Worm (Caenorhabditis elegans) whole organism, L4/young adult: ENCODE measurements around the gene Y46G5A.23.

Experiments used
- W03F9.2 ChIP-seq: fragments of 150-350 bp; optimal IDR thresholded peaks from 2 replicates; lab custom pipeline; 2014; ENCODE audit warnings: missing biosample characterization, missing genetic modification characterization
- dao-5 ChIP-seq: sonication (generic microtip); optimal IDR thresholded peaks from 2 replicates; lab custom pipeline; 2016; ENCODE audit warnings: missing genotype, missing genetic modification characterization, moderate library complexity, missing compliant biosample characterization
- him-1 ChIP-seq: sonication (generic microtip); optimal IDR thresholded peaks from 2 replicates; lab custom pipeline; 2016; ENCODE audit warnings: missing genotype, missing genetic modification reagents, missing genetic modification characterization, missing compliant biosample characterization

Y46G5A.23 gene

DNA sequence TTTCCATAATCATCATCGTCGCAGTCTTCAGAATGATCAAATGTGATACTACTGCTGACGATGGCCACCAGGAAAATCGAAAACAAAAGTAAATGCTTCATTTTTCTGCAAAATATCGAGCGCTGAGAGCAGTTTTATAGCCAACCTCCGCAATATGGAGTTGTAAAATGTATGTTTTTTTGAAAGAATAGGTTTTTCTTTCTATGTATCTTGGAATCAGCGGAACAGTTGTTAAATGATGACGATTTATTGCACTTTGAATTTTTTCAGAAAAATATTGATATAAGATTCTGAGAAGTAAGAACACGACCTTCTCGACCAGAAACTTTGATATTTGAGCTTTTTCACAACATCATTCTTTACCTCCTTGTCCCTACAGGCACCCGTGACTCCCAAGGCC lies at the start of gene Y46G5A.23:
Gene Y46G5A.23 (minus strand): TSS at position 101 of the 400 bp plus-strand sequence.
- TF ChIP-seq him-1 (tag; lab: Kevin White, UChicago) (no peak), dao-5 (tag; lab: Kevin White, UChicago) (no peak), W03F9.2 (tag; lab: Kevin White, UChicago) (no peak)

DNA sequence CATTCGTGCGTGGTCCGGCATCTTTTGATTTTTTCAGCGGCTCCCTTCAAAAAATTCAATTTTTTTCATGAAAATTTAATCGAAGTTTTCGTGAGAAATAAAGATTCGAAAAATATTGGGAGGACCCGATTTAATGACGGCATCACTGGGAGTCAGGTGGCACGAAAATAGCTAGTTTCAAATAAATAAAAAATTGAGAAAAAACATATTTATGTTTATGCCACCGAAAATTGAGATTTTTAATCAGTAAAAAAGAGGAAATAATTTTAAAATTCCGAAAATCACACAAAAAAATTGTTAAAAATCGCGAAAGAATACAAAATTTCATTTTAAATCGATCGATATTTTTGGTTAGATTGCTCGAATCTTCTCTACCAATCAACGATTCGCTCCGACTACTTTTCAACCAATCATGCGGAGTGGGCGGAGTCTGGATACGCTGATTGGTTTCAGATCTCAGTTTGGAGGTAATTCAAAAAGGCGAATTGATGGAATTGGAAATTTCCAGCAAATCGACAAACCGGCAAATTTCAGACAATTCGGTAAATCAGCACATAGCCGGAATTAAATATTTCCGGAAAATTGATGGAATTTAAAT lies 49.4 kb upstream of the Y46G5A.23 start, which contains the start of gene gsy-1:
Gene gsy-1 (minus strand): TSS at position 51 of the 598 bp plus-strand sequence.
- TF ChIP-seq dao-5 (tag; lab: Kevin White, UChicago), result no peak
- TF ChIP-seq him-1 (tag; lab: Kevin White, UChicago), result no peak
- TF ChIP-seq W03F9.2 (tag; lab: Kevin White, UChicago), result no peak

DNA sequence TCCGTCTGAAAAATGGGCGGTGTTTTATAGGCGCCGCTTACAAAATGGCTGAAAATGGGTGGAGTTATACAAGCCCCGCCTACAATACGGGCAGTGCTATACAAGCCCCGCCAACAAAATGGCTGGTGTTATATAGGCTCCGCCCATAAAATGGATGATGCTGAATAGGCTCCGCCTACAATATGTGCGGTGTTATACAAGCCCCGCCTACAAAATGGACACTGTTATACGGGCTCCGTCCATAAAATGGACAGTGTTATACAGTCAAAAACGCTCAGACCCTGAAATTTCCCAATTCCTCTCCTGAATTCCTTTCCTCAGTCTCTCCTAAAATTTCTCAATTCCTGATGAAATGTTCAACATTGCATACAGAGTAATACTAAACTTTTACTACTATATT lies 37.3 kb upstream of the Y46G5A.23 start:
- TF ChIP-seq dao-5 (tag; lab: Kevin White, UChicago) (no peak), him-1 (tag; lab: Kevin White, UChicago) (no peak), W03F9.2 (tag; lab: Kevin White, UChicago) (no peak)

DNA sequence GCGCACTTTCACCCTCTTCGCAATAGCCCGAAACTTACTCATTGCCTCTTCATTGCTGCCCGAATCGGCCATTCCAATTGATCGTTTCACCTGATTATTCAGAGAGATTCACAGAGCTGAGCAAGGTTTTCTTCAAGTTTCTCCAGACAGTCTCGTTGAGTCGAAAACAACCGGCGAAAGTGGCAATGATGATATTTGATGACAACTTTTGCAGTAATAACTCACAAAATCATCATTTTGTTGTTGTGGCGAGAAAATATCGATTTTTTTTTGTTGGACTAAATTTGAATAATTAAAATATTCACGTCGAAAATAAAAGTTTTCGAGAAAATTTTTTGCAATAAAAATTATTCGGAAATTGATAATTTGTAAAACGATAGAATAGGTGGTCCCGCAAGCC lies 36.8 kb upstream of the Y46G5A.23 start, which contains the start of gene snf-5:
Gene snf-5 (minus strand): TSS at position 182 of the 400 bp plus-strand sequence.
- no peak for TF ChIP-seq him-1 (tag; lab: Kevin White, UChicago)
- TF ChIP-seq W03F9.2 (tag; lab: Kevin White, UChicago), result no peak
- no peak for TF ChIP-seq dao-5 (tag; lab: Kevin White, UChicago)

DNA sequence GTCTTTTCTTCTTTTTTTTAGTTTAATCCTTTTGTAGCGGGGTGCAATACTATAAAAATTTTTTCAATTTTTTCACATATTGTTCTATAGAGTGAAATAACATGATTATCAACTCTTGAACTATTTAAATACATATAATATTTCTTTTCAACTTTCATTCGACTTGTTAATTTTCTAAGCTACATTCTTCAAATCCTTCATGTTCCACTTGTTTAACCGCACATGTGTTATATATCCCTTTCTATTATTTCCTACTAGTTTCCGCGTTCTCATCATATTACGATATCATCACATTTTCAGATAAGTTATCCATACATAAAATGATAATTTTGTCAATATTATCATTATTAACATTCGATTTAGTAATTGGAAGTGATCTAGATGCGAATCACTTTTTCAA lies 27.1 kb upstream of the Y46G5A.23 start, which contains the start of gene Y46G5A.29:
Gene Y46G5A.29 (plus strand): TSS at position 301 of the 400 bp plus-strand sequence.
- TF ChIP-seq W03F9.2 (tag; lab: Kevin White, UChicago) (no peak), him-1 (tag; lab: Kevin White, UChicago) (no peak), dao-5 (tag; lab: Kevin White, UChicago) (no peak)

DNA sequence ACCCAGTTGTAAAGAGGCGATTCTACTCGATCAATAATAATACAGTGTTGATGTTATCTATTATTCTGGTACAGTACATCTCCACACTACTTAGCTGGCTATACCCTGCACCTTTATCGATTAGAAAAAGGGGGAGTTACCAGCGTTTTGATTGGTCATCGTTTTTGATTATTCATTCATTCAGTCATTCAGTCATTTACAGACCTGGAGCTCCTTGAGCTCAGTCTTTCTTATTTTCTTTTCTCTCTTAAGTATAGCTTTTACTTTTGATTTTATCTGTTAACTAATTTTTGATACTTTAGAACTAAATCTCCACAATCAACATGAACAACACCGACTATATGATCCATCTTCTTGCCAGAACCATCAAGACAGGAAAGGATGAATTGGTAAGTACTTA lies 21.4 kb upstream of the Y46G5A.23 start, which contains the start of gene Y46G5A.28:
Gene Y46G5A.28 (plus strand): TSS at position 301 of the 400 bp plus-strand sequence.
- TF ChIP-seq him-1 (tag; lab: Kevin White, UChicago) (no peak), dao-5 (tag; lab: Kevin White, UChicago) (no peak), W03F9.2 (tag; lab: Kevin White, UChicago) (no peak)

DNA sequence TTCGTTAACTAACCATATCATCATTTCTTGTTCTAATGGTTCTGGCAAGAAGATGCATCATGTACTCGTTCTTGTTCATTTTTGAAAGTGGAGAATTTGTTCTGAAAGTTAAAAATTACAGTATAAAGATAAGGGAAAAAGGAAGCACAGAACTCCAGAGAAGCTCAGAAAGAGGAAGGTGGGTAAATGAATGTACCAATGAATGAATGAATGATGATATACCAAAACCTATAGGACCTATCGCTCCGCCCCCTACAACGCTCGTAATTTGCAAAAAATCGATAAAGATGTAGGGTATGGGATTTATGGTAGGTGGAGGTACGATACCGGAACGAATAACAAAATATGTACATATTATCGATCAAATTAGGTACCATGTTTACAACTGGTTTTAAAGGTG lies 19.0 kb upstream of the Y46G5A.23 start, which contains the start of gene pes-10:
Gene pes-10 (minus strand): TSS at position 101 of the 400 bp plus-strand sequence.
- TF ChIP-seq him-1 (tag; lab: Kevin White, UChicago), result no peak
- TF ChIP-seq W03F9.2 (tag; lab: Kevin White, UChicago), result no peak
- no peak for TF ChIP-seq dao-5 (tag; lab: Kevin White, UChicago)

DNA sequence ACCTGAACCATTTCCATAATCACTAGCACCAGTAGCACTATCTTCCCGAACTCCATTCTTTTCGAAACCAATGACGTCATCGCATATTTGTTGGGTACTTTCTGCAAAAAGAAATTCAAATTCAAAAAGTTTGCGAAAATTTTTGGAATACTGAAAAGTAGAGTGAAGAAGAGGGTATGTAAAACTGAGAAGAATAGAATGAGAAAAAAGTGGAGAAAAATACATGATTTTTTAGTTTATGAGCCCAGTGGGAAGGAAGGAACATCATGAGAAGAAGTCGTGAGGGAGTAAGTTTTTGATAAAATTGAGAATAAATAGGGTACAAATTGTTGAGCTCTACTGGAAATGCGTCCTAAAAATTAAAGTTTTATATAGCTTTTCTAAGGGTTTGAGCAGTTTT lies 11.3 kb upstream of the Y46G5A.23 start, which contains the start of gene lgc-35:
Gene lgc-35 (minus strand): TSS at position 101 of the 400 bp plus-strand sequence.
- TF ChIP-seq W03F9.2 (tag; lab: Kevin White, UChicago) (no peak), dao-5 (tag; lab: Kevin White, UChicago) (no peak), him-1 (tag; lab: Kevin White, UChicago) (no peak)

DNA sequence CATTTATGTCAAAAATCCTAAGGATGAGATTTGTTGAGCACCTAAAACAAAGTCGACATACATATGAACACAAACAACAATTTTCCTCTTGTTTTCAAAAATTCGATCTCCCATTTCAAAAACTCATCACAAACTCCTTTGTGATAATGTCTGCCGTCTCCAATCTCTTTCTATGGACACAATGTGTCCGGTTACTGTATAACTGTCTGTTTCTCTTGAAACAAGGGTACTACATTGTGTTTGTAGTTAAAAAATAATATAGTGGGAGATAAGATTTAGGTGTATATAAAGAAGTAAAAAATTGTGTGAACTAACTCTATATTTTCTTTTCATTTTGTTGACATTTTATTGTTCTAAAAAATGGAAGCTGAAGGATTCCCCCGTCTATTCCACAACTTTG lies 1.6 kb upstream of the Y46G5A.23 start, which contains the start of gene bcmo-1:
Gene bcmo-1 (plus strand): TSS at position 330 of the 400 bp plus-strand sequence.
- TF ChIP-seq W03F9.2 (tag; lab: Kevin White, UChicago) (no peak), dao-5 (tag; lab: Kevin White, UChicago) (no peak), him-1 (tag; lab: Kevin White, UChicago) (no peak)

DNA sequence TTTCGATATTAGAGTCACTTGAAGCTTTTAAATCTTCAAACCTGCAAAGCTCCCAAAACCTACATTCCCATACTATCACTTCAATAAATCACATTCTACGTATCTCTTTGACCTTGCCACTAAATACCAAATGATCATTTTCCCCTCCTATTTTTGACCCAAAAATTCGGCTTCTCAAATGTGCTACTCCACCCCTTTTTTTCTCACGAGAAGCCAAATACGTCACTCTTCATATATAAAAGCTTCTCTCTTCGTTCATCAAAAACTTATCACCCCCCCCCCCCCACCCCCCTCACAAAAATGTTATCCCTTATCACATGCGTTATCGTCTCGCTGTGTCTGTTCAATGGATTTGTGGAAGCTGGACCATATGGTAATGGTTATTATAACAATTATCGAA lies 2.0 kb downstream of the Y46G5A.23 start, which contains the start of gene Y46G5A.38:
Gene Y46G5A.38 (plus strand): TSS at position 301 of the 400 bp plus-strand sequence.
- TF ChIP-seq W03F9.2 (tag; lab: Kevin White, UChicago) (no peak), dao-5 (tag; lab: Kevin White, UChicago) (no peak), him-1 (tag; lab: Kevin White, UChicago) (no peak)

DNA sequence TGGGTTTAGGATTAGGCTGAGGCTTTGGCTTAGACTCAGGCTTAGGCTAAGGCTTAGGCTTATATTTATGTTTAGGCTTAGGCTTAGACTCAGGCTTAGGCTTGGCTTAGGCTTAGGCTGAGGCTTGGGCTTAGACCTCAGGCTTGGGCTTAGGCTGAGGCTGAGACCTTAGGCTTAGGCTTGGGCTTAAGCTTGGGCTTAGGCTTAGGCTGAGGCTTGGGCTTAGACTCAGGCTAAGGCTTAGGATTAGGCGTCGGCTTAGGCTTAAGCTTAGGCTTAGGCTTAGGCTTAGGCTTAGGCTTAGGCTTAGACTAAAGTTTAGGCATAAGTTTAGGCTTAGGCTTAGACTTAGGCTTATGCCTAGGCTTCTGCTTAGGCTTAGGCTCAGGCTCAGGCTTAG lies 4.3 kb downstream of the Y46G5A.23 start:
- TF ChIP-seq dao-5 (tag; lab: Kevin White, UChicago) (no peak), him-1 (tag; lab: Kevin White, UChicago) (no peak)

DNA sequence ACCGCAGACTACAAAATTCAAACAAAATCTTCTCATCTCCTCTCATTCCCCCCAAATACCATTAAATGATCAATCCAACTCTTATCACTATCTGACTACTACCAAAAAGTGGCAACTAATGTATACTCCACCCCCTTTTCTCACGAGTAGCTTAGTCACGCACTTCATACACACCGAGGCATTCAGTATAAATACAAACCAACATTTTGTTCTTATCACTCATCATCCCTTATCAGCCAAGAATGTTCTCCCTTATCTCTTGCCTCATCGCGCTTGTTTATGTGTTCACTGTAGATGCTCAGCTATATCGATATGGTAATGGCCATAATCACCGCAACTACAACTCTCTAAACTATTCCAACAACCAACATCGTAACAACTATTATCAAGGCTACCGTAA lies 5.3 kb downstream of the Y46G5A.23 start, which contains the start of gene Y46G5A.36:
Gene Y46G5A.36 (plus strand): TSS at position 243 of the 400 bp plus-strand sequence.
- TF ChIP-seq him-1 (tag; lab: Kevin White, UChicago) (no peak), W03F9.2 (tag; lab: Kevin White, UChicago) (no peak), dao-5 (tag; lab: Kevin White, UChicago) (no peak)

DNA sequence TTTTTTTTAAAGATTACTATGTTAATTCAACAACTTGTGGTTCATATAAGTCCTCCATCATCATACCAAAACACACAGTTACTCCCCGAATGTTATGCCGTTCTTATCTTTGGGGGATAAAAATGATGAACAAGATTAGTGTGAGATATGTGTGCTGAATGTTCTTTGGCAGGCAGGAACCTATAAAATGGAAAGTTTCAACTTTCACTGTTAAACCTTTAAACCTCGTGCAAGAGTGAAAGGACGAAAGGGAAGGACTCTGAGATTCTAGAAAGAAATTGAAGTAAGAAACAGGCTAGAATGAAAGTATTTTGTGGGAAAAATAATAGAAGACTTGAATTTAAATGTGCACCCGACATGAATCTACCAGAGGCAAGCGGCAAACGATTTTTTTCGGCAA lies 8.8 kb downstream of the Y46G5A.23 start:
- TF ChIP-seq W03F9.2 (tag; lab: Kevin White, UChicago) (no peak), him-1 (tag; lab: Kevin White, UChicago) (no peak), dao-5 (tag; lab: Kevin White, UChicago) (no peak)
